Worm (Caenorhabditis elegans) whole organism, L4 larva: ENCODE measurements around the gene F46E10.18.
A peak's percentile ranks its signal among the peaks of the same experiment; 100 is the strongest.

ENCODE experiments used
- F37D6.2 ChIP-seq: sonication (generic microtip); optimal IDR thresholded peaks from 2 replicates; lab custom pipeline; 2016; ENCODE audit warnings: mild to moderate bottlenecking, missing genetic modification characterization, missing compliant biosample characterization
- F44E2.7 ChIP-seq: fragments of 200-800 bp; sonication (Bioruptor generic); IDR thresholded peaks from 2 replicates; pipeline ENCODE4 v2.1.2; 2022; ENCODE audit warnings: missing genetic modification characterization, missing compliant biosample characterization
- T26A8.4 ChIP-seq: fragments of 200-800 bp; sonication (Bioruptor generic); IDR thresholded peaks from 2 replicates; pipeline ENCODE4 v1.3.6; 2022; ENCODE audit warnings: missing genetic modification characterization, missing compliant biosample characterization
- Y105C5A.15 ChIP-seq: fragments of 200-800 bp; sonication (Bioruptor generic); IDR thresholded peaks from 2 replicates; pipeline ENCODE4 v1.3.6; 2022; ENCODE audit warnings: missing genetic modification characterization, missing compliant biosample characterization
- Y5F2A.4 ChIP-seq: fragments of 200-800 bp; sonication (Bioruptor generic); optimal IDR thresholded peaks from 2 replicates; lab custom pipeline; 2018; ENCODE audit warnings: mild to moderate bottlenecking, missing genetic modification characterization, missing compliant biosample characterization
- ZK337.2 ChIP-seq: fragments of 200-800 bp; sonication (Bioruptor generic); IDR thresholded peaks from 2 replicates; pipeline ENCODE4 v1.3.6; 2022; ENCODE audit warnings: missing genetic modification reagents, missing genetic modification characterization, missing compliant biosample characterization
- ZK546.5 ChIP-seq, 2 experiments: sonication (generic microtip); optimal IDR thresholded peaks; 2 replicates each; lab custom pipeline; 2017; ENCODE audit warnings: missing biosample characterization in 2 of 2, missing genetic modification characterization in 2 of 2
- arid-1 ChIP-seq: fragments of 200-800 bp; sonication (Bioruptor generic); conservative IDR thresholded peaks from 2 replicates; pipeline ENCODE4 v1.3.6; 2022; ENCODE audit warnings: missing genetic modification reagents, missing genetic modification characterization, missing compliant biosample characterization
- ceh-44 ChIP-seq: fragments of 200-800 bp; sonication (Bioruptor generic); IDR thresholded peaks from 2 replicates; pipeline ENCODE4 v1.3.6; 2022; ENCODE audit warnings: missing genetic modification reagents, missing genetic modification characterization, missing compliant biosample characterization
- ces-1 ChIP-seq: fragments of 150-350 bp; sonication (generic microtip); optimal IDR thresholded peaks from 4 replicates; lab custom pipeline; 2014; ENCODE audit warnings: missing biosample characterization, missing genetic modification reagents, missing genetic modification characterization
- cey-2 ChIP-seq: sonication (generic microtip); optimal IDR thresholded peaks from 3 replicates; lab custom pipeline; 2017; ENCODE audit warnings: missing genetic modification characterization, mild to moderate bottlenecking, missing compliant biosample characterization, antibody characterized with exemption, borderline replicate concordance; ENCODE audit not compliant: insufficient read depth
- daf-12 ChIP-seq: fragments of 150-350 bp; optimal IDR thresholded peaks from 2 replicates; lab custom pipeline; 2014; ENCODE audit warnings: missing biosample characterization, missing genetic modification reagents, missing genetic modification characterization
- daf-16 ChIP-seq, 3 experiments: sonication (generic microtip); optimal IDR thresholded peaks; 2 replicates each; lab custom pipeline; 2016 to 2017; ENCODE audit warnings: missing genetic modification characterization in 3 of 3, missing genetic modification reagents in 3 of 3, mild to moderate bottlenecking in 2 of 3, missing compliant biosample characterization in 2 of 3, missing biosample characterization in 1 of 3, moderate library complexity in 1 of 3
- daf-19 ChIP-seq: fragments of 200-800 bp; sonication (Bioruptor generic); conservative IDR thresholded peaks from 2 replicates; pipeline ENCODE4 v1.3.6; 2022; ENCODE audit warnings: missing genetic modification characterization, missing compliant biosample characterization
- dmd-6 ChIP-seq: fragments of 200-800 bp; sonication (Bioruptor generic); IDR thresholded peaks from 2 replicates; pipeline ENCODE4 v1.3.6; 2022; ENCODE audit warnings: missing genetic modification reagents, missing genetic modification characterization, missing compliant biosample characterization
- dmd-8 ChIP-seq: fragments of 200-800 bp; sonication (Bioruptor generic); IDR thresholded peaks from 2 replicates; pipeline ENCODE4 v1.3.6; 2022; ENCODE audit warnings: missing genetic modification characterization, missing compliant biosample characterization
- egl-27 ChIP-seq: sonication (generic microtip); optimal IDR thresholded peaks from 3 replicates; lab custom pipeline; 2017; ENCODE audit warnings: missing biosample characterization, missing genetic modification reagents, missing genetic modification characterization
- egl-43 ChIP-seq: fragments of 200-800 bp; sonication (Bioruptor generic); IDR thresholded peaks from 2 replicates; pipeline ENCODE4 v1.3.6; 2022; ENCODE audit warnings: missing genetic modification reagents, missing genetic modification characterization, missing compliant biosample characterization
- fkh-10 ChIP-seq: fragments of 150-350 bp; optimal IDR thresholded peaks from 2 replicates; lab custom pipeline; 2014; ENCODE audit warnings: missing biosample characterization, missing genetic modification reagents, missing genetic modification characterization
- gei-8 ChIP-seq: fragments of 200-800 bp; sonication (Bioruptor generic); optimal IDR thresholded peaks from 2 replicates; lab custom pipeline; 2018; ENCODE audit warnings: mild to moderate bottlenecking, missing genetic modification characterization, missing compliant biosample characterization
- hmg-1.1 ChIP-seq: fragments of 200-800 bp; sonication (Bioruptor generic); IDR thresholded peaks from 2 replicates; pipeline ENCODE4 v1.3.6; 2022; ENCODE audit warnings: missing genetic modification reagents, missing genetic modification characterization, missing compliant biosample characterization
- jun-1 ChIP-seq: fragments of 150-350 bp; optimal IDR thresholded peaks from 2 replicates; lab custom pipeline; 2014; ENCODE audit warnings: missing biosample characterization, missing genetic modification reagents, missing genetic modification characterization
- lin-1 ChIP-seq: fragments of 200-800 bp; sonication (Bioruptor generic); IDR thresholded peaks from 2 replicates; pipeline ENCODE4 v1.3.6; 2022; ENCODE audit warnings: missing genetic modification reagents, missing genetic modification characterization, missing compliant biosample characterization
- lin-15B ChIP-seq: fragments of 150-350 bp; sonication (generic microtip); optimal IDR thresholded peaks from 3 replicates; lab custom pipeline; 2014; ENCODE audit warnings: missing biosample characterization, missing genetic modification characterization
- lir-3 ChIP-seq: sonication (generic microtip); optimal IDR thresholded peaks from 2 replicates; lab custom pipeline; 2016; ENCODE audit warnings: mild to moderate bottlenecking, missing genetic modification characterization, missing compliant biosample characterization
- madf-5 ChIP-seq, 2 experiments: fragments of 200-800 bp; sonication (Bioruptor generic); IDR thresholded peaks; 2 replicates each; pipeline ENCODE4 v1.3.6; 2022; ENCODE audit warnings: missing compliant biosample characterization in 2 of 2, missing genetic modification characterization in 2 of 2
- madf-9 ChIP-seq: fragments of 200-800 bp; sonication (Bioruptor generic); conservative IDR thresholded peaks from 2 replicates; pipeline ENCODE4 v1.3.6; 2022; ENCODE audit warnings: missing genetic modification reagents, missing genetic modification characterization, missing compliant biosample characterization
- mxl-3 ChIP-seq: fragments of 200-800 bp; sonication (Bioruptor generic); optimal IDR thresholded peaks from 2 replicates; lab custom pipeline; 2018; ENCODE audit warnings: mild to moderate bottlenecking, missing genetic modification characterization, missing compliant biosample characterization
- nhr-102 ChIP-seq: sonication (generic microtip); optimal IDR thresholded peaks from 2 replicates; lab custom pipeline; 2016; ENCODE audit warnings: mild to moderate bottlenecking, missing genetic modification characterization, moderate library complexity, missing compliant biosample characterization
- nhr-42 ChIP-seq: fragments of 200-800 bp; sonication (Bioruptor generic); IDR thresholded peaks from 2 replicates; pipeline ENCODE4 v1.3.6; 2022; ENCODE audit warnings: missing genetic modification characterization, missing compliant biosample characterization
- nhr-48 ChIP-seq: sonication (generic microtip); optimal IDR thresholded peaks from 2 replicates; lab custom pipeline; 2016; ENCODE audit warnings: mild to moderate bottlenecking, missing genetic modification characterization, missing compliant biosample characterization
- nhr-6 ChIP-seq: fragments of 150-350 bp; optimal IDR thresholded peaks from 2 replicates; lab custom pipeline; 2014; ENCODE audit warnings: missing biosample characterization, missing genetic modification characterization
- nhr-76 ChIP-seq: fragments of 150-350 bp; optimal IDR thresholded peaks from 2 replicates; lab custom pipeline; 2014; ENCODE audit warnings: missing biosample characterization, missing genetic modification characterization
- nhr-77 ChIP-seq: fragments of 150-350 bp; optimal IDR thresholded peaks from 2 replicates; lab custom pipeline; 2014; ENCODE audit warnings: missing biosample characterization, missing genetic modification characterization
- rbr-2 ChIP-seq: sonication (generic microtip); optimal IDR thresholded peaks from 2 replicates; lab custom pipeline; 2016; ENCODE audit warnings: missing genotype, missing genetic modification characterization, missing compliant biosample characterization
- set-16 ChIP-seq: fragments of 200-800 bp; sonication (Bioruptor generic); IDR thresholded peaks from 2 replicates; pipeline ENCODE4 v1.3.6; 2022; ENCODE audit warnings: missing genetic modification reagents, missing genetic modification characterization, missing compliant biosample characterization
- skn-1 ChIP-seq: fragments of 150-350 bp; optimal IDR thresholded peaks from 2 replicates; lab custom pipeline; 2014; ENCODE audit warnings: missing biosample characterization, missing genetic modification characterization
- spr-3 ChIP-seq: fragments of 200-800 bp; sonication (Bioruptor generic); optimal IDR thresholded peaks from 2 replicates; lab custom pipeline; 2018; ENCODE audit warnings: mild to moderate bottlenecking, missing genetic modification characterization, missing compliant biosample characterization
- tag-97 ChIP-seq: fragments of 200-800 bp; sonication (Bioruptor generic); IDR thresholded peaks from 2 replicates; pipeline ENCODE4 v1.3.6; 2022; ENCODE audit warnings: missing genetic modification characterization, missing compliant biosample characterization
- unc-39 ChIP-seq: sonication (generic microtip); optimal IDR thresholded peaks from 2 replicates; lab custom pipeline; 2017; ENCODE audit warnings: missing biosample characterization, missing genetic modification characterization
- unc-62 ChIP-seq, 3 experiments: fragments of 150-350 bp in 1 of 3; sonication (generic microtip); optimal IDR thresholded peaks in 2 of 3; peaks in 1 of 3; 1 replicate in 1 of 3; 2 replicates in 2 of 3; lab custom pipeline; 2014 to 2017; ENCODE audit warnings: missing biosample characterization in 3 of 3, missing genetic modification characterization in 3 of 3, missing genetic modification reagents in 3 of 3, missing genotype in 1 of 3
- zfp-3 ChIP-seq: fragments of 200-800 bp; sonication (Bioruptor generic); conservative IDR thresholded peaks from 2 replicates; pipeline ENCODE4 v1.3.6; 2022; ENCODE audit warnings: missing genetic modification reagents, missing genetic modification characterization, missing compliant biosample characterization
- zip-11 ChIP-seq: fragments of 200-800 bp; sonication (Bioruptor generic); IDR thresholded peaks from 2 replicates; pipeline ENCODE4 v1.3.6; 2022; ENCODE audit warnings: missing genetic modification characterization, missing compliant biosample characterization
- zip-2 ChIP-seq: fragments of 150-350 bp; optimal IDR thresholded peaks from 2 replicates; lab custom pipeline; 2014; ENCODE audit warnings: missing biosample characterization, missing genetic modification characterization
- ztf-11 ChIP-seq: fragments of 150-350 bp; optimal IDR thresholded peaks from 2 replicates; lab custom pipeline; 2014; ENCODE audit warnings: missing biosample characterization, missing genetic modification characterization
- ztf-7 ChIP-seq: fragments of 150-350 bp; optimal IDR thresholded peaks from 2 replicates; lab custom pipeline; 2014; ENCODE audit warnings: missing biosample characterization, missing genetic modification characterization

F46E10.18 gene

ce11 chrV:6558103-6558502, 37.3 kb downstream of the F46E10.18 start, which contains the start of gene spp-20:
spp-20 (minus strand) TSS chrV:6558203.
- TF ChIP-seq nhr-48 (tag; lab: Kevin White, UChicago) (no peak), nhr-77 (tag; lab: Kevin White, UChicago) (no peak), rbr-2 (tag; lab: Kevin White, UChicago) (no peak), nhr-42 (GFP tag; lab: Robert Waterston, UW) (no peak), nhr-102 (no peak), zip-2 (no peak)

ce11 chrV:6559105-6559504, 38.3 kb downstream of the F46E10.18 start, which contains the start of gene spp-26:
spp-26 (minus strand) TSS chrV:6559205.
- no peak for TF ChIP-seq zfp-3 (GFP tag; lab: Robert Waterston, UW)
- TF ChIP-seq lin-1 (GFP tag; lab: Robert Waterston, UW): no peak
- no peak for TF ChIP-seq madf-9 (GFP tag; lab: Robert Waterston, UW)
- no peak for TF ChIP-seq gei-8

DNA sequence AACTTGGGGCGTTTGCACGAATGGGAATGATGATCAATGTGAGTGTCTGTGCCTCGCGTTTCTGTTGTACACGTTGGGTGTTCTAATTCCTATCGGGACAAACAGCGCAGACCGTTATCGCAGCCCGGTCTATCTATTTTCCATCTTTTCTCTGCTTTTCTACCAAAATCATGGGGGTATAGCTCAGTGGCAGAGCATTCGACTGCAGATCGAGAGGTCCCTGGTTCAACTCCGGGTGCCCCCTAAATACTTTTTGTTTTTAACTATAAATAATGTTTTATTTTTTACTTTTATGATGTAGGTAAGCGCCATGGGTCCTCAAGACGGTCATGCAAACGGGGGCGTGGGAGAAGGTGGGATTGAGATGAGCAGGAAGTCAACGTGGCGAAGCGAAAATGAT, 38.8 kb downstream of the F46E10.18 start:
- TF ChIP-seq arid-1 (GFP tag; lab: Robert Waterston, UW) (peak; percentile 78), ztf-7 (tag; lab: Kevin White, UChicago) (no peak), F37D6.2 (tag; lab: Kevin White, UChicago) (no peak), lir-3 (peak; percentile 39), daf-16 (GFP tag; optimal IDR thresholded peaks at IDR 0.05; lab: Kevin White, UChicago) (peak in 1 of 2 experiments; percentile 76), daf-16 (tag; optimal IDR thresholded peaks at IDR 0.05; lab: Kevin White, UChicago) (peak; percentile 68), Y105C5A.15 (GFP tag; lab: Robert Waterston, UW) (0 out of 2 replicates have a peak, but pooled peaks have one; percentile 68), nhr-48 (tag; lab: Kevin White, UChicago) (peak; percentile 29), daf-12 (tag; lab: Kevin White, UChicago) (no peak), jun-1 (tag; lab: Kevin White, UChicago) (no peak), T26A8.4 (GFP tag; lab: Robert Waterston, UW) (no peak), skn-1 (tag; lab: Kevin White, UChicago) (no peak), daf-19 (GFP tag; lab: Robert Waterston, UW) (no peak), nhr-76 (tag; lab: Kevin White, UChicago) (no peak), ceh-44 (GFP tag; lab: Robert Waterston, UW) (peak; percentile 82; the same call in 1 of the 2 replicates), egl-27 (no peak), mxl-3 (GFP tag; lab: Kevin White, UChicago) (no peak), lin-1 (GFP tag; lab: Robert Waterston, UW) (no peak), zfp-3 (GFP tag; lab: Robert Waterston, UW) (0 out of 2 replicates have a peak, but pooled peaks have one; percentile 65), set-16 (no peak), nhr-6 (no peak), madf-5 (GFP tag; IDR thresholded peaks at IDR 0.05; lab: Robert Waterston, UW) (0 out of 4 replicates have a peak, but pooled peaks of 1 of the 2 experiments have one; percentile 52), ztf-11 (no peak), fkh-10 (GFP tag; lab: Kevin White, UChicago) (no peak), ZK546.5 (tag; optimal IDR thresholded peaks at IDR 0.05; lab: Kevin White, UChicago) (no peak), dmd-6 (GFP tag; lab: Robert Waterston, UW) (no peak; the same call in none of the 2 replicates), F44E2.7 (GFP tag; lab: Robert Waterston, UW) (peak; percentile 88; the same call in 1 of the 2 replicates), Y5F2A.4 (GFP tag; lab: Kevin White, UChicago) (peak; percentile 53), zip-11 (GFP tag; lab: Robert Waterston, UW) (no peak), dmd-8 (GFP tag; lab: Robert Waterston, UW) (peak; percentile 96), cey-2 (tag; lab: Kevin White, UChicago) (no peak), spr-3 (GFP tag; lab: Kevin White, UChicago) (peak; percentile 67), unc-62 (GFP tag; optimal IDR thresholded peaks at IDR 0.05 in 1 of 2; lab: Kevin White, UChicago) (peak in 1 of 2 experiments; percentile 11), unc-62 (tag; optimal IDR thresholded peaks at IDR 0.05; lab: Kevin White, UChicago) (no peak), tag-97 (no peak), unc-39 (tag; lab: Kevin White, UChicago) (no peak), egl-43 (no peak), lin-15B (tag; lab: Kevin White, UChicago) (no peak), ZK337.2 (GFP tag; lab: Robert Waterston, UW) (no peak; the same call in 1 of the 2 replicates), ces-1 (GFP tag; lab: Kevin White, UChicago) (no peak), hmg-1.1 (no peak)
